Worm (Caenorhabditis elegans) whole organism, L4 larva: ENCODE measurements around the gene Y43B11AR.1.

Experiments
- F37D6.2 ChIP-seq: sonication (generic microtip); optimal IDR thresholded peaks from 2 replicates; lab custom pipeline; 2016; ENCODE audit warnings: mild to moderate bottlenecking, missing genetic modification characterization, missing compliant biosample characterization
- F49E8.2 ChIP-seq: sonication (generic microtip); optimal IDR thresholded peaks from 2 replicates; lab custom pipeline; 2016; ENCODE audit warnings: missing compliant biosample characterization, mild to moderate bottlenecking, missing genetic modification characterization, borderline replicate concordance
- R02D3.7 ChIP-seq: fragments of 150-350 bp; sonication (generic microtip); optimal IDR thresholded peaks from 3 replicates; lab custom pipeline; 2014; ENCODE audit warnings: missing biosample characterization, missing genetic modification characterization
- Y105C5A.15 ChIP-seq: fragments of 200-800 bp; sonication (Bioruptor generic); IDR thresholded peaks from 2 replicates; pipeline ENCODE4 v1.3.6; 2022; ENCODE audit warnings: missing genetic modification characterization, missing compliant biosample characterization
- Y5F2A.4 ChIP-seq: fragments of 200-800 bp; sonication (Bioruptor generic); optimal IDR thresholded peaks from 2 replicates; lab custom pipeline; 2018; ENCODE audit warnings: mild to moderate bottlenecking, missing genetic modification characterization, missing compliant biosample characterization
- ZK546.5 ChIP-seq, 2 experiments: sonication (generic microtip); optimal IDR thresholded peaks; 2 replicates each; lab custom pipeline; 2017; ENCODE audit warnings: missing biosample characterization in 2 of 2, missing genetic modification characterization in 2 of 2
- aha-1 ChIP-seq: fragments of 150-350 bp; peaks from one replicate; lab custom pipeline; 2014; ENCODE audit warnings: missing biosample characterization, missing genetic modification characterization
- aly-2 ChIP-seq: sonication (generic microtip); optimal IDR thresholded peaks from 2 replicates; lab custom pipeline; 2018; ENCODE audit warnings: missing biosample characterization, missing genetic modification characterization
- attf-4 ChIP-seq: sonication (generic microtip); optimal IDR thresholded peaks from 3 replicates; lab custom pipeline; 2017; ENCODE audit warnings: missing biosample characterization, missing genetic modification characterization
- ceh-32 ChIP-seq: sonication (generic microtip); optimal IDR thresholded peaks from 2 replicates; lab custom pipeline; 2016; ENCODE audit warnings: mild to moderate bottlenecking, missing genetic modification characterization, missing compliant biosample characterization; ENCODE audit not compliant: poor library complexity
- ceh-44 ChIP-seq: fragments of 200-800 bp; sonication (Bioruptor generic); IDR thresholded peaks from 2 replicates; pipeline ENCODE4 v1.3.6; 2022; ENCODE audit warnings: missing genetic modification reagents, missing genetic modification characterization, missing compliant biosample characterization
- ces-1 ChIP-seq: fragments of 150-350 bp; sonication (generic microtip); optimal IDR thresholded peaks from 4 replicates; lab custom pipeline; 2014; ENCODE audit warnings: missing biosample characterization, missing genetic modification reagents, missing genetic modification characterization
- daf-16 ChIP-seq, 3 experiments: sonication (generic microtip); optimal IDR thresholded peaks; 2 replicates each; lab custom pipeline; 2016 to 2017; ENCODE audit warnings: missing genetic modification characterization in 3 of 3, missing genetic modification reagents in 3 of 3, mild to moderate bottlenecking in 2 of 3, missing compliant biosample characterization in 2 of 3, missing biosample characterization in 1 of 3, moderate library complexity in 1 of 3
- daf-19 ChIP-seq: fragments of 200-800 bp; sonication (Bioruptor generic); conservative IDR thresholded peaks from 2 replicates; pipeline ENCODE4 v1.3.6; 2022; ENCODE audit warnings: missing genetic modification characterization, missing compliant biosample characterization
- daf-8 ChIP-seq: fragments of 200-800 bp; sonication (Bioruptor generic); IDR thresholded peaks from 2 replicates; pipeline ENCODE4 v1.3.6; 2022; ENCODE audit warnings: missing genetic modification characterization, missing compliant biosample characterization
- dmd-6 ChIP-seq: fragments of 200-800 bp; sonication (Bioruptor generic); IDR thresholded peaks from 2 replicates; pipeline ENCODE4 v1.3.6; 2022; ENCODE audit warnings: missing genetic modification reagents, missing genetic modification characterization, missing compliant biosample characterization
- dpl-1 ChIP-seq: fragments of 150-350 bp; optimal IDR thresholded peaks from 2 replicates; lab custom pipeline; 2014; ENCODE audit warnings: missing biosample characterization, missing genetic modification reagents, missing genetic modification characterization
- dve-1 ChIP-seq: sonication (generic microtip); optimal IDR thresholded peaks from 2 replicates; lab custom pipeline; 2017; ENCODE audit warnings: antibody characterized with exemption, mild to moderate bottlenecking, missing genetic modification characterization, missing compliant biosample characterization; ENCODE audit not compliant: insufficient read depth
- egl-43 ChIP-seq: fragments of 200-800 bp; sonication (Bioruptor generic); IDR thresholded peaks from 2 replicates; pipeline ENCODE4 v1.3.6; 2022; ENCODE audit warnings: missing genetic modification reagents, missing genetic modification characterization, missing compliant biosample characterization
- hif-1 ChIP-seq, 2 experiments: sonication (generic microtip); optimal IDR thresholded peaks; 2 replicates each; lab custom pipeline; 2016 to 2017; ENCODE audit warnings: missing compliant biosample characterization in 2 of 2, missing genetic modification characterization in 2 of 2, missing genetic modification reagents in 2 of 2, missing genotype in 2 of 2, mild to moderate bottlenecking in 1 of 2
- hlh-11 ChIP-seq: fragments of 200-800 bp; sonication (Bioruptor generic); optimal IDR thresholded peaks from 2 replicates; lab custom pipeline; 2018; ENCODE audit warnings: mild to moderate bottlenecking, missing genetic modification characterization, missing compliant biosample characterization
- jun-1 ChIP-seq: fragments of 150-350 bp; optimal IDR thresholded peaks from 2 replicates; lab custom pipeline; 2014; ENCODE audit warnings: missing biosample characterization, missing genetic modification reagents, missing genetic modification characterization
- lim-7 ChIP-seq: fragments of 200-800 bp; sonication (Bioruptor generic); IDR thresholded peaks from 2 replicates; pipeline ENCODE4 v1.3.6; 2022; ENCODE audit warnings: missing genetic modification characterization, missing compliant biosample characterization
- lin-39 ChIP-seq: fragments of 150-350 bp; optimal IDR thresholded peaks from 2 replicates; lab custom pipeline; 2014; ENCODE audit warnings: missing biosample characterization, missing genetic modification reagents, missing genetic modification characterization
- mdl-1 ChIP-seq, 2 experiments: fragments of 150-350 bp in 1 of 2; sonication (generic microtip) in 1 of 2; optimal IDR thresholded peaks; 2 replicates each; lab custom pipeline; 2014 to 2017; ENCODE audit warnings: missing biosample characterization in 2 of 2, missing genetic modification characterization in 2 of 2
- mes-2 ChIP-seq: sonication (generic microtip); optimal IDR thresholded peaks from 2 replicates; lab custom pipeline; 2016; ENCODE audit warnings: missing genotype, mild to moderate bottlenecking, missing genetic modification characterization, missing compliant biosample characterization; ENCODE audit not compliant: poor library complexity, severe bottlenecking
- mxl-2 ChIP-seq: fragments of 200-800 bp; sonication (Bioruptor generic); conservative IDR thresholded peaks from 2 replicates; pipeline ENCODE4 v1.3.6; 2022; ENCODE audit warnings: missing genetic modification reagents, missing genetic modification characterization, missing compliant biosample characterization
- nhr-10 ChIP-seq: fragments of 150-350 bp; optimal IDR thresholded peaks from 2 replicates; lab custom pipeline; 2014; ENCODE audit warnings: missing biosample characterization, missing genetic modification characterization
- nhr-237 ChIP-seq: sonication (generic microtip); optimal IDR thresholded peaks from 2 replicates; lab custom pipeline; 2017; ENCODE audit warnings: missing biosample characterization, missing genetic modification characterization
- nhr-28 ChIP-seq: fragments of 150-350 bp; optimal IDR thresholded peaks from 2 replicates; lab custom pipeline; 2014; ENCODE audit warnings: missing biosample characterization, missing genetic modification characterization
- nhr-42 ChIP-seq: fragments of 200-800 bp; sonication (Bioruptor generic); IDR thresholded peaks from 2 replicates; pipeline ENCODE4 v1.3.6; 2022; ENCODE audit warnings: missing genetic modification characterization, missing compliant biosample characterization
- nhr-48 ChIP-seq: sonication (generic microtip); optimal IDR thresholded peaks from 2 replicates; lab custom pipeline; 2016; ENCODE audit warnings: mild to moderate bottlenecking, missing genetic modification characterization, missing compliant biosample characterization
- pha-4 ChIP-seq, 2 experiments: fragments of 150-350 bp in 1 of 2; fragments of 200-800 bp in 1 of 2; sonication (Bioruptor generic) in 1 of 2; IDR thresholded peaks in 1 of 2; optimal IDR thresholded peaks in 1 of 2; 2 replicates each; pipeline versions ENCODE4 v1.3.6 to Lab custom; 2014 to 2022; ENCODE audit warnings: missing genetic modification characterization in 2 of 2, missing genetic modification reagents in 2 of 2, missing biosample characterization in 1 of 2, missing compliant biosample characterization in 1 of 2
- pqm-1 ChIP-seq: sonication (generic microtip); optimal IDR thresholded peaks from 2 replicates; lab custom pipeline; 2017; ENCODE audit warnings: missing biosample characterization, missing genetic modification characterization
- set-16 ChIP-seq: fragments of 200-800 bp; sonication (Bioruptor generic); IDR thresholded peaks from 2 replicates; pipeline ENCODE4 v1.3.6; 2022; ENCODE audit warnings: missing genetic modification reagents, missing genetic modification characterization, missing compliant biosample characterization
- skn-1 ChIP-seq: fragments of 150-350 bp; optimal IDR thresholded peaks from 2 replicates; lab custom pipeline; 2014; ENCODE audit warnings: missing biosample characterization, missing genetic modification characterization
- spr-1 ChIP-seq: sonication (generic microtip); optimal IDR thresholded peaks from 2 replicates; lab custom pipeline; 2016; ENCODE audit warnings: mild to moderate bottlenecking, missing genetic modification characterization, missing compliant biosample characterization
- tag-97 ChIP-seq: fragments of 200-800 bp; sonication (Bioruptor generic); IDR thresholded peaks from 2 replicates; pipeline ENCODE4 v1.3.6; 2022; ENCODE audit warnings: missing genetic modification characterization, missing compliant biosample characterization
- zag-1 ChIP-seq: fragments of 150-350 bp; optimal IDR thresholded peaks from 2 replicates; lab custom pipeline; 2014; ENCODE audit warnings: missing biosample characterization, missing genetic modification characterization
- zfp-3 ChIP-seq: fragments of 200-800 bp; sonication (Bioruptor generic); conservative IDR thresholded peaks from 2 replicates; pipeline ENCODE4 v1.3.6; 2022; ENCODE audit warnings: missing genetic modification reagents, missing genetic modification characterization, missing compliant biosample characterization
- zip-11 ChIP-seq: fragments of 200-800 bp; sonication (Bioruptor generic); IDR thresholded peaks from 2 replicates; pipeline ENCODE4 v1.3.6; 2022; ENCODE audit warnings: missing genetic modification characterization, missing compliant biosample characterization
- zip-2 ChIP-seq: fragments of 150-350 bp; optimal IDR thresholded peaks from 2 replicates; lab custom pipeline; 2014; ENCODE audit warnings: missing biosample characterization, missing genetic modification characterization

The Y43B11AR.1 gene

DNA sequence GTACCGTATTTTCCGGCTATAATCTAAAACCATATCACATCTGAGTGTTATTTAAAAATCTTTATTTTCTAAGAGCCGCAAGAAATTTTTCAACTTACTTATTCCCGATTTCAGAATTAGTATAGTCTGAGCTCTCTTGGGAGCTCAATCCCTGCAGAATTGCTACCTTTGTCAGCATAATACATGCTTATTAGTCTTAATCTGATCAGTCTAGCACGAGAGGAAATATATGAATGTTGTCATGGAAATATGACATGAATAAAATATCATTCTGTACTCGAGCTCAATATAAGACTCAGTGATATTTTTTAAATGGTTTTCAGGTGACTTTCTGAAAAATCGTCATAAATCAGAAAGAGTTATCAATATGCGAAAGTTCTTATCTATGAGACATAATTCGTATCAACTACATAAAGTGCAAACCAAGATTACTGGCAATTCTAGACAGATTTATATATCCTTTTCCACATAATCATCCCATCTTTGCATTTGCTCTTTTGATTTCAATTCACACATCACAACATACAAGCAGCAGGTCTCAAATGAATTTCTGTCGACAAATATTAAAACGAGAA lies 35.9 kb upstream of the Y43B11AR.1 start (continued):
- no peak for TF ChIP-seq lim-7 (GFP tag; lab: Robert Waterston, UW)

DNA sequence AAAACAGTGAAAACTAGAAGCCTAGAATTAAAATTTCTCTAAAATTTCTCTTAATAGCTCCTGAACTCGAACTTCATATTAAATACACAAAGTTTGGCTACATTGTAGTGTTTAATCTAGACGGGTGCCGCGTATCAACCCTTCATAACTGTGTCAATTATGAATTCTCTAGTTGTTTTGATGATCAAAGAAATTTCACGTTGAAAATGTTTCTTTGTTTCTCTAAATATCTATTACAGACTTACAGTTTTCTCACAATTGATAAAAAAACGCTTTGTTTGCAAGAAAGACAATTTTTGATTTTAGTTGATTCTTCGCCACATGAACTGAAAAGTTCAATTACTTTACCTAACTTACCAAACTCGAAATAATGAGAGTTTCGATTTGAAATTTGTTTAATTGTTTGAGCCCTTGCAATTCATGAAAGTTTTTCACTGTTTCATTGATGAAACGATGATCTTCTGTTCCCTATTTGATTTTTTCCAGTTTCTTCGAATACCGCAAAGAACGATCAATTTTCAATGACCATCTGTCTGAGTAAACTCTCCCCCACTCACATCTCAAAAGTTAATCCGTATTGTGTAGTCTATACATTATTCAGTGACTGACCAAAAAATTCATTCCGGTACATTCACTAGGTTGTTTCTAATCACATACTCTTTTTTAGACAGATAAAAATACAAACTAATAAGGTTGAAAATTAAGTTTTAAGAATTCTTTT lies 34.5 kb upstream of the Y43B11AR.1 start:
- peak; percentile 82 for TF ChIP-seq dmd-6 (GFP tag; lab: Robert Waterston, UW)
- TF ChIP-seq mes-2 (tag; lab: Kevin White, UChicago) = peak; percentile 12
- no peak for TF ChIP-seq daf-8 (GFP tag; lab: Robert Waterston, UW)
- no peak for TF ChIP-seq tag-97
- TF ChIP-seq F49E8.2 = no peak
- no peak for TF ChIP-seq hif-1 (tag; optimal IDR thresholded peaks at IDR 0.05; lab: Kevin White, UChicago)
- no peak for TF ChIP-seq zfp-3
- TF ChIP-seq aha-1 (tag; lab: Kevin White, UChicago) = peak; percentile 0
- TF ChIP-seq skn-1 (tag; lab: Kevin White, UChicago) = no peak
- no peak for TF ChIP-seq nhr-237 (tag; lab: Kevin White, UChicago)
- no peak for TF ChIP-seq F37D6.2 (tag; lab: Kevin White, UChicago)
- no peak for TF ChIP-seq spr-1 (tag; lab: Kevin White, UChicago)
- TF ChIP-seq nhr-48 (tag; lab: Kevin White, UChicago) = peak; percentile 24
- no peak for TF ChIP-seq aly-2
- no peak for TF ChIP-seq attf-4 (tag; lab: Kevin White, UChicago)
- peak; percentile 34 for TF ChIP-seq pqm-1 (tag; lab: Kevin White, UChicago)
- TF ChIP-seq dve-1 (tag; lab: Kevin White, UChicago) = peak; percentile 36
- no peak for TF ChIP-seq dpl-1 (GFP tag; lab: Kevin White, UChicago)
- no peak for TF ChIP-seq R02D3.7 (tag; lab: Kevin White, UChicago)
- peak; percentile 23 for TF ChIP-seq nhr-28 (tag; lab: Kevin White, UChicago)
- no peak for TF ChIP-seq pha-4 (GFP tag; IDR thresholded peaks at IDR 0.05; lab: Robert Waterston, UW)
- TF ChIP-seq pha-4 (tag; optimal IDR thresholded peaks at IDR 0.05; lab: Kevin White, UChicago) = no peak
- no peak for TF ChIP-seq nhr-42 (GFP tag; lab: Robert Waterston, UW)
- no peak for TF ChIP-seq zip-2 (tag; lab: Kevin White, UChicago)
- TF ChIP-seq set-16 (GFP tag; lab: Robert Waterston, UW) = no peak
- TF ChIP-seq ceh-44 (GFP tag; lab: Robert Waterston, UW) = no peak
- peak; percentile 24 for TF ChIP-seq hlh-11 (tag; lab: Kevin White, UChicago)
- TF ChIP-seq jun-1 (tag; lab: Kevin White, UChicago) = no peak
- TF ChIP-seq lin-39 = no peak
- no peak for TF ChIP-seq ces-1 (GFP tag; lab: Kevin White, UChicago)
- TF ChIP-seq nhr-10 = peak; percentile 68
- TF ChIP-seq mdl-1 (tag; optimal IDR thresholded peaks at IDR 0.05; lab: Kevin White, UChicago) = no peak
- TF ChIP-seq zip-11 = no peak
- TF ChIP-seq Y5F2A.4 = no peak
- no peak for TF ChIP-seq daf-16 (GFP tag; optimal IDR thresholded peaks at IDR 0.05; lab: Kevin White, UChicago)
- TF ChIP-seq daf-16 (tag; optimal IDR thresholded peaks at IDR 0.05; lab: Kevin White, UChicago) = peak; percentile 46
- no peak for TF ChIP-seq zag-1
- TF ChIP-seq Y105C5A.15 = no peak
- TF ChIP-seq ceh-32 (tag; lab: Kevin White, UChicago) = no peak
- no peak for TF ChIP-seq daf-19 (GFP tag; lab: Robert Waterston, UW)
- no peak for TF ChIP-seq egl-43 (GFP tag; lab: Robert Waterston, UW)
- TF ChIP-seq mxl-2 = no peak
- no peak for TF ChIP-seq ZK546.5 (tag; optimal IDR thresholded peaks at IDR 0.05; lab: Kevin White, UChicago)
